Fruit fly (Drosophila melanogaster): ENCODE results near the gene Gr93c.

Gene Gr93c

dm6 chr3R:21878473-21878872 lies 33.4 kb upstream of the Gr93c start, which contains the start of gene CG34148 (continued):
- no peak for TF ChIP-seq CG15073 (GFP tag; optimal IDR thresholded peaks at IDR 0.05)
- TF ChIP-seq CG4328 (GFP tag; optimal IDR thresholded peaks at IDR 0.05): no peak
- no peak for TF ChIP-seq CG12659 (GFP tag; optimal IDR thresholded peaks at IDR 0.05)
- TF ChIP-seq tll (GFP tag; optimal IDR thresholded peaks at IDR 0.05): no peak
- peak; percentile 82 for TF ChIP-seq Dll (GFP tag; IDR thresholded peaks at IDR 0.05; ENCODE audit: partially characterized antibody)
- TF ChIP-seq Doc3 (GFP tag; IDR thresholded peaks at IDR 0.05; ENCODE audit: partially characterized antibody): peak; percentile 60; the same call in 2 of the 3 replicates
- no peak for TF ChIP-seq Bteb2 (GFP tag; optimal IDR thresholded peaks at IDR 0.05)
- TF ChIP-seq unc-4 (GFP tag; IDR thresholded peaks at IDR 0.05; ENCODE audit: partially characterized antibody): peak; percentile 73
- peak; percentile 74 for TF ChIP-seq CG2116 (GFP tag; optimal IDR thresholded peaks at IDR 0.05)
- no peak for TF ChIP-seq sima (GFP tag; optimal IDR thresholded peaks at IDR 0.05)
- TF ChIP-seq Bgb (GFP tag; IDR thresholded peaks at IDR 0.05; ENCODE audit: partially characterized antibody): peak; percentile 71
- no peak for TF ChIP-seq gsb-n (tag; optimal IDR thresholded peaks at IDR 0.05)
- no peak for TF ChIP-seq CG11247 (GFP tag; IDR thresholded peaks at IDR 0.05)
- TF ChIP-seq fd102C (GFP tag; optimal IDR thresholded peaks at IDR 0.05): no peak
- no peak for TF ChIP-seq CG7928 (GFP tag; optimal IDR thresholded peaks at IDR 0.05)
- TF ChIP-seq CG5953 (GFP tag; IDR thresholded peaks at IDR 0.05): no peak
- TF ChIP-seq lab (GFP tag; optimal IDR thresholded peaks at IDR 0.05): no peak
- no peak for TF ChIP-seq Hmr (GFP tag; optimal IDR thresholded peaks at IDR 0.05)
- no peak for TF ChIP-seq Awh (GFP tag; IDR thresholded peaks at IDR 0.05)
- no peak for TF ChIP-seq Vsx1 (GFP tag; optimal IDR thresholded peaks at IDR 0.05)
- TF ChIP-seq Hand (GFP tag; optimal IDR thresholded peaks at IDR 0.05): no peak
- TF ChIP-seq CG42726 (GFP tag; IDR thresholded peaks at IDR 0.05; ENCODE audit: partially characterized antibody): no peak
- no peak for TF ChIP-seq CG6689 (GFP tag; IDR thresholded peaks at IDR 0.05)
- no peak for TF ChIP-seq shn (GFP tag; optimal IDR thresholded peaks at IDR 0.05)
- TF ChIP-seq CG2199 (GFP tag; IDR thresholded peaks at IDR 0.05): no peak
- peak; percentile 68; the same call in 2 of the 3 replicates for TF ChIP-seq Opbp (GFP tag; IDR thresholded peaks at IDR 0.05; ENCODE audit: partially characterized antibody)
- no peak for TF ChIP-seq Blimp-1 (GFP tag; optimal IDR thresholded peaks at IDR 0.05)
- TF ChIP-seq CG34224 (GFP tag; IDR thresholded peaks at IDR 0.05; ENCODE audit: partially characterized antibody): peak; percentile 90
- no peak for TF ChIP-seq CG6175 (GFP tag; IDR thresholded peaks at IDR 0.05)
- no peak for TF ChIP-seq CG3995 (GFP tag; optimal IDR thresholded peaks at IDR 0.05)
- no peak for TF ChIP-seq ems (GFP tag; optimal IDR thresholded peaks at IDR 0.05)
- TF ChIP-seq Rfx (GFP tag; IDR thresholded peaks at IDR 0.05): no peak; the same call in 1 of the 2 replicates
- peak; percentile 32 for TF ChIP-seq pzg (GFP tag; optimal IDR thresholded peaks at IDR 0.05)
- TF ChIP-seq CG8478 (optimal IDR thresholded peaks at IDR 0.05): no peak
- TF ChIP-seq prd (optimal IDR thresholded peaks at IDR 0.05): no peak
- no peak for TF ChIP-seq prd (GFP tag; IDR thresholded peaks at IDR 0.05)
- no peak for TF ChIP-seq CG32767 (GFP tag; IDR thresholded peaks at IDR 0.05)
- TF ChIP-seq crc (GFP tag; optimal IDR thresholded peaks at IDR 0.05): no peak
- no peak for TF ChIP-seq ash1 (GFP tag; optimal IDR thresholded peaks at IDR 0.05)
- no peak for TF ChIP-seq vvl (GFP tag; IDR thresholded peaks at IDR 0.05)
- TF ChIP-seq Sry-δ (GFP tag; optimal IDR thresholded peaks at IDR 0.05): peak; percentile 28
- no peak for TF ChIP-seq bcd (GFP tag; optimal IDR thresholded peaks at IDR 0.05)
- TF ChIP-seq amos (GFP tag; IDR thresholded peaks at IDR 0.05; ENCODE audit: partially characterized antibody): peak; percentile 65; the same call in 1 of the 2 replicates
- TF ChIP-seq unpg (GFP tag; optimal IDR thresholded peaks at IDR 0.05): no peak
- peak; percentile 92 for TF ChIP-seq E2f2 (GFP tag; IDR thresholded peaks at IDR 0.05)
- TF ChIP-seq so (GFP tag; IDR thresholded peaks at IDR 0.05): no peak
- no peak for TF ChIP-seq gem (tag; optimal IDR thresholded peaks at IDR 0.05)
- TF ChIP-seq nerfin-2 (GFP tag; IDR thresholded peaks at IDR 0.05; ENCODE audit: partially characterized antibody): peak; percentile 80
- no peak for TF ChIP-seq dan (GFP tag; IDR thresholded peaks at IDR 0.05)
- no peak for TF ChIP-seq chn (GFP tag; optimal IDR thresholded peaks at IDR 0.05)
- no peak for TF ChIP-seq CG18764 (GFP tag; optimal IDR thresholded peaks at IDR 0.05)

Data from whole organism, embryonic.